Worm (Caenorhabditis elegans) whole organism, L1 larva: ENCODE data around the gene F07C3.16.

Source experiments
- aly-2 ChIP-seq: fragments of 150-350 bp; optimal IDR thresholded peaks from 2 replicates; lab custom pipeline; 2014; ENCODE audit warnings: missing biosample characterization, missing genetic modification characterization
- ama-1 ChIP-seq: fragments of 150-350 bp; optimal IDR thresholded peaks from 2 replicates; lab custom pipeline; 2014
- fos-1 ChIP-seq: fragments of 150-350 bp; optimal IDR thresholded peaks from 2 replicates; lab custom pipeline; 2014; ENCODE audit warnings: missing biosample characterization, missing genetic modification characterization
- lsy-2 ChIP-seq, 2 experiments: fragments of 150-350 bp; optimal IDR thresholded peaks; 2 replicates each; lab custom pipeline; 2014; ENCODE audit warnings: missing biosample characterization in 2 of 2, missing genetic modification characterization in 2 of 2
- skn-1 ChIP-seq: fragments of 150-350 bp; optimal IDR thresholded peaks from 2 replicates; lab custom pipeline; 2014; ENCODE audit warnings: missing biosample characterization, missing genetic modification characterization
- snpc-4 ChIP-seq: fragments of 150-350 bp; optimal IDR thresholded peaks from 2 replicates; lab custom pipeline; 2014; ENCODE audit warnings: missing biosample characterization, missing genetic modification characterization
- sox-4 ChIP-seq: sonication (generic microtip); optimal IDR thresholded peaks from 2 replicates; lab custom pipeline; 2016; ENCODE audit warnings: missing genetic modification characterization, missing compliant biosample characterization
- unc-62 ChIP-seq: fragments of 150-350 bp; optimal IDR thresholded peaks from 2 replicates; lab custom pipeline; 2014; ENCODE audit warnings: missing biosample characterization, missing genetic modification reagents, missing genetic modification characterization

- TF ChIP-seq aly-2 (tag; lab: Kevin White, UChicago) (no peak), lsy-2 (tag; optimal IDR thresholded peaks at IDR 0.05; lab: Kevin White, UChicago) (no peak), ama-1 (no peak), skn-1 (tag; lab: Kevin White, UChicago) (no peak), sox-4 (tag; lab: Kevin White, UChicago) (no peak), unc-62 (GFP tag; lab: Kevin White, UChicago) (no peak), snpc-4 (tag; lab: Kevin White, UChicago) (no peak), fos-1 (no peak)
Observed at ce11 chrV:9224377-9224776, 33.0 kb downstream of the F07C3.16 start.
